Fruit fly (Drosophila melanogaster): Measurements from ENCODE around the gene Pburs.
A peak's percentile ranks its signal among the peaks of the same experiment; 100 is the strongest.

Gene Pburs

DNA sequence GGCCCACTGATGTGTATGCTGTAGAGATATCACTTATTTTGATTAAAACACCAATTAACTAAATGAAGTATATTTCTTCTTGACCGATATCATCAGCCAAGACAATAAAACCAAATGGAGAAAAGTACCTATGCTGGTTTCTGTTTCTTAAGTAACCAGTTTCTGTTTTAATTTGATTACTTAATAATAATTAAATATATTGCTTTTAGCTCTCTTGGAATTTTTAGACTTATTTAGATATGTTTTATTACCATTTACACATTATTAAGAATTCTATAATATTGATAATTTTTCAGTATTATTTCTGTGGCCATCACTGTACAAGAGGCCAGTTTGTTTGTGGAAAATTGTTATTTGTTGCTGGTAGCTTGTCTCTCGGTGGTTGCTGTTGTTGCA is 49.9 kb downstream of the Pburs start (continued):
- peak; percentile 10 for TF ChIP-seq Med (GFP tag)
- peak; percentile 34; the same call in 1 of the 2 replicates for TF ChIP-seq Ptx1 (GFP tag; IDR thresholded peaks at IDR 0.05)
- TF ChIP-seq CG6272 (GFP tag; IDR thresholded peaks at IDR 0.05), result no peak
- peak; percentile 31 for TF ChIP-seq CG15696 (tag; optimal IDR thresholded peaks at IDR 0.05)
- TF ChIP-seq CG32772 (GFP tag; IDR thresholded peaks at IDR 0.05), result no peak
- no peak for TF ChIP-seq CG7372 (GFP tag; IDR thresholded peaks at IDR 0.05)
- TF ChIP-seq btn (GFP tag; optimal IDR thresholded peaks at IDR 0.05), result no peak
- TF ChIP-seq dmrt99B (tag; optimal IDR thresholded peaks at IDR 0.05), result peak; percentile 86
- peak; percentile 77 for TF ChIP-seq CG2678 (tag; optimal IDR thresholded peaks at IDR 0.05)
- no peak for TF ChIP-seq ab (GFP tag; optimal IDR thresholded peaks at IDR 0.05)
- no peak for TF ChIP-seq Doc3 (GFP tag; IDR thresholded peaks at IDR 0.05; ENCODE audit: partially characterized antibody)
